Worm (Caenorhabditis elegans) whole organism, L1 larva: ENCODE data around the gene pgp-7.

Source experiments
- C04F5.9 ChIP-seq: sonication (generic microtip); optimal IDR thresholded peaks from 2 replicates; lab custom pipeline; 2016; ENCODE audit warnings: missing genetic modification characterization, missing compliant biosample characterization
- aly-2 ChIP-seq: fragments of 150-350 bp; optimal IDR thresholded peaks from 2 replicates; lab custom pipeline; 2014; ENCODE audit warnings: missing biosample characterization, missing genetic modification characterization
- ama-1 ChIP-seq: fragments of 150-350 bp; optimal IDR thresholded peaks from 2 replicates; lab custom pipeline; 2014
- blmp-1 ChIP-seq: fragments of 150-350 bp; optimal IDR thresholded peaks from 2 replicates; lab custom pipeline; 2014; ENCODE audit warnings: missing biosample characterization, missing genetic modification characterization
- ceh-63 ChIP-seq: fragments of 200-800 bp; sonication (Bioruptor generic); optimal IDR thresholded peaks from 2 replicates; lab custom pipeline; 2018; ENCODE audit warnings: mild to moderate bottlenecking, missing genetic modification characterization, missing compliant biosample characterization
- ces-1 ChIP-seq: fragments of 150-350 bp; optimal IDR thresholded peaks from 2 replicates; lab custom pipeline; 2014; ENCODE audit warnings: missing biosample characterization, missing genetic modification reagents, missing genetic modification characterization
- efl-1 ChIP-seq, 4 experiments: fragments of 150-350 bp; optimal IDR thresholded peaks in 3 of 4; peaks in 1 of 4; 1 replicate in 1 of 4; 2 replicates in 3 of 4; lab custom pipeline; 2014; ENCODE audit warnings: missing biosample characterization in 2 of 4, missing genetic modification characterization in 2 of 4, missing genetic modification reagents in 2 of 4
- efl-3 ChIP-seq: fragments of 200-800 bp; sonication (Bioruptor generic); optimal IDR thresholded peaks from 2 replicates; lab custom pipeline; 2018; ENCODE audit warnings: mild to moderate bottlenecking, missing genetic modification characterization, missing compliant biosample characterization
- elt-2 ChIP-seq: sonication (generic microtip); optimal IDR thresholded peaks from 2 replicates; lab custom pipeline; 2016; ENCODE audit warnings: missing genetic modification characterization, mild to moderate bottlenecking, inconsistent platforms, missing compliant biosample characterization, missing genetic modification reagents
- elt-3 ChIP-seq, 6 experiments: fragments of 150-350 bp in 1 of 6; sonication (generic microtip); optimal IDR thresholded peaks; 2 replicates each; lab custom pipeline; 2017 to 2018; ENCODE audit warnings: missing biosample characterization in 6 of 6, missing genetic modification characterization in 6 of 6, inconsistent platforms in 1 of 6
- grh-1 ChIP-seq: fragments of 200-800 bp; sonication (Bioruptor generic); IDR thresholded peaks from 2 replicates; pipeline ENCODE4 v1.3.6; 2022; ENCODE audit warnings: missing genetic modification reagents, missing genetic modification characterization, missing compliant biosample characterization
- hlh-17 ChIP-seq: fragments of 200-800 bp; sonication (Bioruptor generic); optimal IDR thresholded peaks from 2 replicates; lab custom pipeline; 2018; ENCODE audit warnings: missing genetic modification characterization, mild to moderate bottlenecking, missing compliant biosample characterization, moderate library complexity, borderline replicate concordance
- hlh-4 ChIP-seq: sonication (generic microtip); optimal IDR thresholded peaks from 2 replicates; lab custom pipeline; 2016; ENCODE audit warnings: mild to moderate bottlenecking, missing genetic modification characterization, missing compliant biosample characterization
- hpl-2 ChIP-seq: fragments of 150-350 bp; optimal IDR thresholded peaks from 2 replicates; lab custom pipeline; 2014; ENCODE audit warnings: missing biosample characterization, missing genetic modification reagents, missing genetic modification characterization
- jun-1 ChIP-seq: fragments of 150-350 bp; optimal IDR thresholded peaks from 2 replicates; lab custom pipeline; 2014; ENCODE audit warnings: missing biosample characterization, missing genetic modification reagents, missing genetic modification characterization
- lin-14 ChIP-seq: fragments of 200-800 bp; sonication (Bioruptor generic); optimal IDR thresholded peaks from 2 replicates; lab custom pipeline; 2018; ENCODE audit warnings: mild to moderate bottlenecking, missing genetic modification characterization, moderate library complexity, missing compliant biosample characterization
- lin-35 ChIP-seq, 2 experiments: fragments of 150-350 bp; optimal IDR thresholded peaks; 2 replicates each; lab custom pipeline; 2014; ENCODE audit warnings: missing biosample characterization in 2 of 2, missing genetic modification characterization in 2 of 2, missing genetic modification reagents in 2 of 2
- lin-39 ChIP-seq: fragments of 150-350 bp; optimal IDR thresholded peaks from 2 replicates; lab custom pipeline; 2014; ENCODE audit warnings: missing biosample characterization, missing genetic modification reagents, missing genetic modification characterization
- lir-3 ChIP-seq: sonication (generic microtip); optimal IDR thresholded peaks from 2 replicates; lab custom pipeline; 2016; ENCODE audit warnings: mild to moderate bottlenecking, missing genetic modification characterization, moderate library complexity, missing compliant biosample characterization; ENCODE audit not compliant: poor library complexity
- lsy-2 ChIP-seq, 2 experiments: fragments of 150-350 bp; optimal IDR thresholded peaks; 2 replicates each; lab custom pipeline; 2014; ENCODE audit warnings: missing biosample characterization in 2 of 2, missing genetic modification characterization in 2 of 2
- mdl-1 ChIP-seq, 2 experiments: fragments of 150-350 bp; optimal IDR thresholded peaks; 2 replicates each; lab custom pipeline; 2014 to 2017; ENCODE audit warnings: missing biosample characterization in 2 of 2, missing genetic modification characterization in 2 of 2, inconsistent platforms in 1 of 2
- mef-2 ChIP-seq: fragments of 150-350 bp; optimal IDR thresholded peaks from 2 replicates; lab custom pipeline; 2014; ENCODE audit warnings: missing biosample characterization, missing genetic modification characterization
- mep-1 ChIP-seq: fragments of 150-350 bp; optimal IDR thresholded peaks from 2 replicates; lab custom pipeline; 2014; ENCODE audit warnings: missing biosample characterization, missing genetic modification characterization
- nhr-11 ChIP-seq: fragments of 150-350 bp; optimal IDR thresholded peaks from 2 replicates; lab custom pipeline; 2014; ENCODE audit warnings: missing biosample characterization, missing genetic modification characterization
- nhr-12 ChIP-seq: sonication (generic microtip); optimal IDR thresholded peaks from 2 replicates; lab custom pipeline; 2017; ENCODE audit warnings: missing biosample characterization, missing genetic modification characterization
- nhr-19 ChIP-seq: fragments of 200-800 bp; sonication (Bioruptor generic); conservative IDR thresholded peaks from 2 replicates; pipeline ENCODE4 v1.3.6; 2022; ENCODE audit warnings: missing genetic modification characterization, missing compliant biosample characterization
- nhr-20 ChIP-seq: sonication (generic microtip); optimal IDR thresholded peaks from 2 replicates; lab custom pipeline; 2016; ENCODE audit warnings: mild to moderate bottlenecking, missing genetic modification characterization, missing compliant biosample characterization
- nhr-28 ChIP-seq: fragments of 150-350 bp; optimal IDR thresholded peaks from 2 replicates; lab custom pipeline; 2014; ENCODE audit warnings: missing biosample characterization, missing genetic modification characterization
- nhr-71 ChIP-seq: sonication (generic microtip); optimal IDR thresholded peaks from 2 replicates; lab custom pipeline; 2016; ENCODE audit warnings: mild to moderate bottlenecking, missing genetic modification characterization, moderate library complexity, missing compliant biosample characterization
- nhr-76 ChIP-seq: sonication (generic microtip); optimal IDR thresholded peaks from 2 replicates; lab custom pipeline; 2017; ENCODE audit warnings: missing biosample characterization, missing genetic modification characterization
- nhr-85 ChIP-seq: sonication (generic microtip); peaks from one replicate; lab custom pipeline; 2016; ENCODE audit warnings: missing genetic modification characterization, inconsistent platforms, missing compliant biosample characterization
- nhr-90 ChIP-seq: sonication (generic microtip); optimal IDR thresholded peaks from 2 replicates; lab custom pipeline; 2016; ENCODE audit warnings: mild to moderate bottlenecking, missing genetic modification characterization, missing compliant biosample characterization; ENCODE audit not compliant: poor library complexity
- rnt-1 ChIP-seq: sonication (generic microtip); optimal IDR thresholded peaks from 2 replicates; lab custom pipeline; 2016; ENCODE audit warnings: mild to moderate bottlenecking, missing genetic modification characterization, moderate library complexity, missing compliant biosample characterization
- skn-1 ChIP-seq: fragments of 150-350 bp; optimal IDR thresholded peaks from 2 replicates; lab custom pipeline; 2014; ENCODE audit warnings: missing biosample characterization, missing genetic modification characterization
- snu-23 ChIP-seq: sonication (generic microtip); optimal IDR thresholded peaks from 2 replicates; lab custom pipeline; 2016; ENCODE audit warnings: missing genetic modification characterization, missing compliant biosample characterization
- sptf-1 ChIP-seq: fragments of 150-350 bp; optimal IDR thresholded peaks from 2 replicates; lab custom pipeline; 2014; ENCODE audit warnings: missing biosample characterization, missing genetic modification characterization
- tbx-2 ChIP-seq: sonication (generic microtip); optimal IDR thresholded peaks from 2 replicates; lab custom pipeline; 2016; ENCODE audit warnings: missing genetic modification characterization, missing compliant biosample characterization
- unc-130 ChIP-seq: fragments of 150-350 bp; optimal IDR thresholded peaks from 2 replicates; lab custom pipeline; 2017; ENCODE audit warnings: missing biosample characterization, missing genetic modification characterization, inconsistent platforms
- unc-62 ChIP-seq: fragments of 150-350 bp; optimal IDR thresholded peaks from 2 replicates; lab custom pipeline; 2014; ENCODE audit warnings: missing biosample characterization, missing genetic modification reagents, missing genetic modification characterization
- xbp-1 ChIP-seq: sonication (generic microtip); optimal IDR thresholded peaks from 2 replicates; lab custom pipeline; 2016; ENCODE audit warnings: missing genetic modification characterization, missing compliant biosample characterization
- ztf-11 ChIP-seq, 2 experiments: sonication (generic microtip); optimal IDR thresholded peaks; 2 replicates each; lab custom pipeline; 2016 to 2017; ENCODE audit warnings: missing genetic modification characterization in 2 of 2, missing biosample characterization in 1 of 2, missing compliant biosample characterization in 1 of 2
- ztf-4 ChIP-seq: fragments of 150-350 bp; optimal IDR thresholded peaks from 2 replicates; lab custom pipeline; 2014; ENCODE audit warnings: missing biosample characterization, missing genetic modification characterization

Gene pgp-7

DNA sequence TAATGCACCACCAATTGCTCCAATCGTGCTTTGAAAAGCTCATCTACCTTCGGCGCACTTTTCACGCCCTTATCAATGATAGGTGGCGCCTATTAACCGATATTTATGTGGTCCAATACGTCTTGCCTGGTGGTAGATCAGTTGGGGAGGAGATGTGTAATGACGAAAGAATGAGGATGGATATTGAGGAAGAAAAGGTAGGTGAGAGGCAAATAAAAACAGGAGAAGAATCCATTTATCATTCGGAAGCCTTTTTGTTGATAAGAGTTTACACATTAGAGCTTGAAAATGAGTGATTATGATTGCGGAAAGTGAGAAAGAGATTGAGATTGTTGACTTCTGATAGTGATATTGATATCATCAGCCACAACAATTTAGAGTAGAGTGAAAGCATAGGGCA is 37.4 kb upstream of the pgp-7 start:
- TF ChIP-seq ama-1 (lab: Kevin White, UChicago) = no peak
- peak; percentile 29 for TF ChIP-seq nhr-71 (tag; lab: Kevin White, UChicago)
- TF ChIP-seq nhr-19 = 0 out of 2 replicates have a peak, but pooled peaks have one; percentile 7
- TF ChIP-seq lin-14 (GFP tag; lab: Kevin White, UChicago) = peak; percentile 32
- peak; percentile 64 for TF ChIP-seq rnt-1

ce11 chrX:10903416-10903815 is 33.4 kb upstream of the pgp-7 start:
- no peak for TF ChIP-seq blmp-1 (tag; lab: Kevin White, UChicago)
- TF ChIP-seq nhr-20 = peak; percentile 26
- TF ChIP-seq nhr-71 (tag; lab: Kevin White, UChicago) = peak; percentile 32
- TF ChIP-seq ceh-63 (GFP tag; lab: Kevin White, UChicago) = no peak
- TF ChIP-seq, all 84 proteins: peak for 2

ce11 chrX:10902723-10903322 is 32.8 kb upstream of the pgp-7 start, which contains the start of gene acbp-3:
Gene acbp-3 (plus strand): TSS chrX:10903272.
- TF ChIP-seq nhr-76 (tag; lab: Kevin White, UChicago) (no peak), blmp-1 (tag; lab: Kevin White, UChicago) (peak; percentile 77), tbx-2 (tag; lab: Kevin White, UChicago) (no peak), jun-1 (tag; lab: Kevin White, UChicago) (no peak)

ce11 chrX:10901766-10902165 is 31.7 kb upstream of the pgp-7 start:
- TF ChIP-seq elt-2 (tag; lab: Kevin White, UChicago) (peak; percentile 88), nhr-90 (peak; percentile 37), nhr-71 (tag; lab: Kevin White, UChicago) (peak; percentile 37), nhr-85 (tag; lab: Kevin White, UChicago) (peak; percentile 78), unc-62 (no peak), lin-14 (GFP tag; lab: Kevin White, UChicago) (peak; percentile 41), lin-35 (GFP tag; optimal IDR thresholded peaks at IDR 0.05; lab: Kevin White, UChicago) (peak in 1 of 2 experiments; percentile 37), aly-2 (no peak), elt-3 (tag; optimal IDR thresholded peaks at IDR 0.05; lab: Kevin White, UChicago) (peak in 1 of 6 experiments; percentile 20), ztf-11 (tag; optimal IDR thresholded peaks at IDR 0.05; lab: Kevin White, UChicago) (no peak), grh-1 (GFP tag; lab: Robert Waterston, UW) (peak; percentile 10; the same call in 1 of the 2 replicates), snu-23 (GFP tag; lab: Kevin White, UChicago) (peak; percentile 7), mdl-1 (tag; optimal IDR thresholded peaks at IDR 0.05; lab: Kevin White, UChicago) (peak in 1 of 2 experiments; percentile 56), tbx-2 (tag; lab: Kevin White, UChicago) (no peak), nhr-20 (peak; percentile 57)

DNA sequence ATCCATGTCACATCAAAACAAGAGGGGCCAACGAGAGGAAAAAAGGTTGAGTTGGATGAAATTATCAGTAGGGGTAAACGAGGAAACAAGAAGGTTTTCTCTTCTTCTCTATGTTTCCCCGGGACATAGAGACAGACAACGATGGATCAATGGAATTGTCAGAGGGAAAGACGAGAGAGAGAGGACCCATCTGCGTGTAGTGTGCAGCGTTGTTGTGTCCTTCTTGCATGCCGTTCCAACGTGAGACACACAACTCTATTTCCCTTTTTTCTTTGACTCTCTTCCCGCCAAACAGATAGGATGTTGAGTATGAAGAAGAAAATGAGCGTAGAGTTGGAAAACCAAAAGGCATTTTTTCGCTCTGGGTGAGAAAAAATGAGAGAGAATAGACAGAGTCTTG is 30.9 kb upstream of the pgp-7 start:
- TF ChIP-seq mep-1 (tag; lab: Kevin White, UChicago) = peak; percentile 80
- TF ChIP-seq nhr-11 (tag; lab: Kevin White, UChicago) = no peak
- TF ChIP-seq nhr-12 = no peak
- peak; percentile 59 for TF ChIP-seq tbx-2 (tag; lab: Kevin White, UChicago)
- no peak for TF ChIP-seq hlh-17 (GFP tag; lab: Kevin White, UChicago)
- TF ChIP-seq ama-1 (lab: Kevin White, UChicago) = no peak
- TF ChIP-seq unc-130 (tag; lab: Kevin White, UChicago) = peak; percentile 26
- TF ChIP-seq blmp-1 (tag; lab: Kevin White, UChicago) = no peak
- peak; percentile 69 for TF ChIP-seq nhr-20
- no peak for TF ChIP-seq ceh-63 (GFP tag; lab: Kevin White, UChicago)
- peak; percentile 14 for TF ChIP-seq mef-2 (tag; lab: Kevin White, UChicago)
- no peak for TF ChIP-seq lin-39 (tag; lab: Kevin White, UChicago)
- TF ChIP-seq hpl-2 = no peak
- no peak for TF ChIP-seq elt-2 (tag; lab: Kevin White, UChicago)
- no peak for TF ChIP-seq ztf-4
- TF ChIP-seq lin-14 (GFP tag; lab: Kevin White, UChicago) = peak; percentile 99
- no peak for TF ChIP-seq efl-3 (GFP tag; lab: Kevin White, UChicago)
- peak; percentile 41 for TF ChIP-seq skn-1 (tag; lab: Kevin White, UChicago)
- TF ChIP-seq sptf-1 (tag; lab: Kevin White, UChicago) = no peak
- TF ChIP-seq hlh-4 = no peak
- no peak for TF ChIP-seq C04F5.9 (tag; lab: Kevin White, UChicago)
- TF ChIP-seq ces-1 (GFP tag; lab: Kevin White, UChicago) = no peak
- TF ChIP-seq jun-1 (tag; lab: Kevin White, UChicago) = no peak
- no peak for TF ChIP-seq nhr-28 (tag; lab: Kevin White, UChicago)
- peak; percentile 32 to 55 for TF ChIP-seq efl-1 (optimal IDR thresholded peaks at IDR 0.05; lab: Kevin White, UChicago)
- no peak for TF ChIP-seq efl-1 (GFP tag; optimal IDR thresholded peaks at IDR 0.05 in 1 of 2; lab: Kevin White, UChicago)
- peak; percentile 22 for TF ChIP-seq lir-3 (tag; lab: Kevin White, UChicago)
- peak; percentile 37 to 75 for TF ChIP-seq lsy-2 (tag; optimal IDR thresholded peaks at IDR 0.05; lab: Kevin White, UChicago)
- TF ChIP-seq xbp-1 (tag; lab: Kevin White, UChicago) = peak; percentile 23
